Fruit fly (Drosophila melanogaster) Kc167 (cell line): ENCODE measurements around the gene CG5050.

Experiments
- Myc ChIP-seq: fragments of >200 bp; optimal IDR thresholded peaks from 2 replicates; lab custom pipeline; 2017; ENCODE audit warnings: missing external identifiers
- Sin3A ChIP-seq: fragments of >200 bp; optimal IDR thresholded peaks from 2 replicates; lab custom pipeline; 2018; ENCODE audit warnings: missing external identifiers
- h ChIP-seq: fragments of >200 bp; optimal IDR thresholded peaks from 3 replicates; lab custom pipeline; 2018; ENCODE audit warnings: missing external identifiers
- insv ChIP-seq: fragments of >200 bp; optimal IDR thresholded peaks from 3 replicates; lab custom pipeline; 2018; ENCODE audit warnings: missing external identifiers
- psq ChIP-seq: fragments of >200 bp; optimal IDR thresholded peaks from 2 replicates; lab custom pipeline; 2017; ENCODE audit warnings: missing external identifiers
- ttk ChIP-seq: sonication (Bioruptor generic); optimal IDR thresholded peaks from 2 replicates; lab custom pipeline; 2017; ENCODE audit warnings: missing external identifiers

The CG5050 gene

DNA sequence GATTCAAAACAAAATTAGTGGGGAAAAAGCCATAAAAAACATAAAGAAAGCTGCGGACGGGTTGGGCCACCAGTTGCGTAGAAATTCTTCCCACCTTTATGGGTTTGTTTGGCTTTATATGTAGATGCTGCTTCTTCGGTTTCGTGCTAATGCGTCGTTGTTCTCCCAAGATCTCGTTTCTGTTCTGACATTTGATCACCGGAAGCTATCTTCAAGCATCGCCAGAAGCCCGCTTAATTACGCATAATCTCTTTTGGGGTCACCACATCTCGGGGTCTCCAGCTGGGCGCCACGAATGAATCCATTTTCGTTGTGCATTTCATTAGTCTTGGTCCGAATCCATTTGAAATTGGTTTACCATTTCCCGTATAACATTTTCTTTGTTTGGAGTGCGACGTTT lies 43.0 kb downstream of the CG5050 start:
- TF ChIP-seq Myc (lab: Kevin White, UChicago) (no peak), psq (lab: Kevin White, UChicago) (no peak), h (no peak), ttk (lab: Kevin White, UChicago) (no peak), Sin3A (lab: Kevin White, UChicago) (no peak), insv (lab: Kevin White, UChicago) (no peak)

- TF ChIP-seq ttk (lab: Kevin White, UChicago) (no peak), psq (lab: Kevin White, UChicago) (no peak), insv (lab: Kevin White, UChicago) (no peak), Sin3A (lab: Kevin White, UChicago) (no peak), h (no peak), Myc (lab: Kevin White, UChicago) (no peak)
These were observed 44.4 kb downstream of the CG5050 start, which contains the start of gene qua for dm6 chr2L:17497108-17497507. Gene qua (minus strand): TSS chr2L:17497208.

DNA sequence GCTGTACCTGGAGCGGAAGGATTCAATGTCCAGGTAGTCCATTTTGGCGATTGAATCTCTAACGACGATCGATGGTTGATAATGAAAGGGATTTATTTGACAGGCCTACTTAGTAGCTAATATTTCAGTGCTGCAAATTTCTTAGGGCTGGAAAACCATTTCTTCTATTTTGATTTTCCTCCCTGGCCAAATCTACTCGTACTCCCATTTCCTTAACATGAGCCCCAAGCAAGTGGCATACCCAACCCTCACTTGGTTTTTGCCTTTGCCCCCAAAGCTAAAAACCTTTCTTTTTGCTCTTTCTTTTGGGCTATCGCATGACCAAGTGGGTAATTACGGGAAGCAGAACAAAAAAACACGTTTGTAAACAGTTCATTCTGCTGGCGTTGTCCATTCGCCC lies 46.0 kb downstream of the CG5050 start, which contains the start of gene CG15142:
TSS of gene CG15142 (minus strand) at position 101 of the 400 bp plus-strand sequence.
- TF ChIP-seq ttk (lab: Kevin White, UChicago) (no peak), h (no peak), insv (lab: Kevin White, UChicago) (no peak), psq (lab: Kevin White, UChicago) (no peak), Myc (lab: Kevin White, UChicago) (no peak), Sin3A (lab: Kevin White, UChicago) (no peak)

DNA sequence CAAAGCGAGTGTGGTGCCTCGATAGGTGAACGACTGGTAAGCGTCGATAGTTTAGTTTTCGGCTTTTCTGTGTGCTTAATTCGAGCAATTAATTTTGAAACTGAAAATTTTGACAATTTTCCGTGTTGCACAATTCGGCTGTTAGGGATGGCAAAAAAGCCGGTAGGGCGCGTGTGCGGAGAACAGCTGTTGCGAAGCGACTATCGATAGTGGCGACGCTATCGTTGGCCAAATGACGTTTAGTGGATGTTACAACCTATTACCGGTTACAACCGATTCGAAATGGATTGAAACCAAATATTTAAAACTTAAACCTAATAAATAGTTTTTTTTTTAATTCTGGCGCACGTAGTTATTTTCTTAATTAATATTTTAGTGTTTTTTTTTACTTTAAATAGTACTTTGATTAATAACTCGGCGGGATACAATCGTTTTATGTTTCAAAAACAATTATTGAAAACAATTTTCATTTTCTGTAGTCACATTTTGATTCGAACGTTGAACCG lies 48.3 kb downstream of the CG5050 start, which contains the start of the genes mEFTs and Dhc36C:
TSS of gene mEFTs (minus strand) at position 161 of the 506 bp plus-strand sequence.
TSS of gene Dhc36C (plus strand) at position 456 of the 506 bp plus-strand sequence.
- TF ChIP-seq Myc (lab: Kevin White, UChicago) = no peak
